Comparison of ENCODE assay signal across 2 fruit fly cellular contexts in genomic region chr2L:1628502-1628864, dm6.
TF ChIP-seq lines count a peak whose summit lies in the region.

No protein-coding gene starts in this region.

- TF ChIP-seq CTCF in whole organism, embryonic (GFP tag; optimal IDR thresholded peaks at IDR 0.05; lab: Kevin White, UChicago) = no peak

TF ChIP-seq in whole organism, embryonic, 481 proteins besides CTCF, POLR2A, EP300 and RAD21:
- TF ChIP-seq Adf1 (GFP tag; IDR thresholded peaks at IDR 0.05; lab: Robert Waterston, UW) = no peak
- no peak for TF ChIP-seq Gug (GFP tag; IDR thresholded peaks at IDR 0.05; lab: Robert Waterston, UW)
- peak; percentile 85 for TF ChIP-seq rib (GFP tag; IDR thresholded peaks at IDR 0.05; lab: Robert Waterston, UW)
- TF ChIP-seq tgo (GFP tag; IDR thresholded peaks at IDR 0.05; lab: Robert Waterston, UW) = 0 out of 3 replicates have a peak, but pooled peaks have one; percentile 9
- TF ChIP-seq CG8290 (GFP tag; optimal IDR thresholded peaks at IDR 0.05; lab: Kevin White, UChicago) = no peak
- TF ChIP-seq CG8290 (tag; optimal IDR thresholded peaks at IDR 0.05; lab: Kevin White, UChicago) = peak in 1 of 2 experiments; percentile 2
- no peak for TF ChIP-seq Sry-δ (GFP tag; optimal IDR thresholded peaks at IDR 0.05; lab: Kevin White, UChicago)

TF ChIP-seq in whole organism, wandering third instar larva, 38 proteins besides CTCF, POLR2A, EP300 and RAD21:
- no peak for TF ChIP-seq Mio (GFP tag; optimal IDR thresholded peaks at IDR 0.05; lab: Kevin White, UChicago)
- peak; percentile 68 for TF ChIP-seq Dfd (GFP tag; optimal IDR thresholded peaks at IDR 0.05; lab: Kevin White, UChicago)

Comparison
In these comparisons a context has a peak if more than half of its experiments do, and no peak if none do; other contexts are left out.
1. Of the 10 proteins assayed by ChIP-seq in both whole organism, embryonic and whole organism, wandering third instar larva: peak only in whole organism, embryonic: none; only in whole organism, wandering third instar larva: Dfd; in both: none; in neither: 9.